Fruit fly (Drosophila melanogaster): Measurements from ENCODE around the gene swm.
A peak's percentile ranks its signal among the peaks of the same experiment; 100 is the strongest.

Gene swm

DNA sequence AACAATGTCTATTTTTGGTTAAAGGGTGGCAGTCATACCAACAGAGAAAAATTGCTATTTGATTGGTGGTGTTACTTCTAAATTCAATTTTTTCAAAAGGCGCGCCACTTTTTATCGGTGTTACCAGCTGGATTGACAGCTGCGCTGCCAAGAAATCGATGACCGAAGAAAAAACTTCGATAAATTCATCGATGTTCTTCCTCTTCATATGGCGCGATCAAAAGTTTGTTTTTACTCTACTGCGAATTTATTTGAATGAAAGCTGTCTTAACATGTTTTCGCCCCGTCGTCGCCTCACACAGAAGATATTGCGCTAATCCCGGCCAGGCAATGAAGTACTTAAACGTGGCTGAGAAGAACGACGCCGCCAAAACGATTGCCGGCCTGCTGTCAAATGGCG is 4.9 kb downstream of the swm start, which contains the start of gene Top3alpha (continued):
- TF ChIP-seq CG7963 (GFP tag; IDR thresholded peaks at IDR 0.05; ENCODE audit: partially characterized antibody), result peak; percentile 70
- TF ChIP-seq hb (GFP tag; IDR thresholded peaks at IDR 0.05; ENCODE audit: partially characterized antibody), result peak; percentile 71; the same call in 2 of the 3 replicates
- no peak for TF ChIP-seq D19A (tag; optimal IDR thresholded peaks at IDR 0.05)
- no peak for TF ChIP-seq CG12104 (GFP tag; optimal IDR thresholded peaks at IDR 0.05)
- TF ChIP-seq chinmo (GFP tag; IDR thresholded peaks at IDR 0.05; ENCODE audit: partially characterized antibody), result 0 out of 4 replicates have a peak, but pooled peaks have one; percentile 10
- no peak for TF ChIP-seq Six4 (GFP tag; optimal IDR thresholded peaks at IDR 0.05)
- no peak for TF ChIP-seq gcm (GFP tag; optimal IDR thresholded peaks at IDR 0.05)
- no peak for TF ChIP-seq fd3F (GFP tag; optimal IDR thresholded peaks at IDR 0.05)
- TF ChIP-seq bbx (GFP tag; IDR thresholded peaks at IDR 0.05; ENCODE audit: partially characterized antibody), result peak; percentile 78; the same call in 1 of the 2 replicates
- TF ChIP-seq CG13624 (GFP tag; optimal IDR thresholded peaks at IDR 0.05), result peak; percentile 30
- TF ChIP-seq CG13287 (GFP tag; IDR thresholded peaks at IDR 0.05; ENCODE audit: partially characterized antibody), result peak; percentile 84
- TF ChIP-seq unc-4 (GFP tag; IDR thresholded peaks at IDR 0.05; ENCODE audit: partially characterized antibody), result peak; percentile 70
- peak; percentile 25; the same call in 1 of the 2 replicates for TF ChIP-seq inv (GFP tag; IDR thresholded peaks at IDR 0.05; ENCODE audit: partially characterized antibody)
- TF ChIP-seq CG11695 (GFP tag; IDR thresholded peaks at IDR 0.05), result no peak
- no peak for TF ChIP-seq CG2875 (GFP tag; optimal IDR thresholded peaks at IDR 0.05)
- no peak for TF ChIP-seq gt (GFP tag; IDR thresholded peaks at IDR 0.05)
- TF ChIP-seq Fer2 (tag; optimal IDR thresholded peaks at IDR 0.05), result no peak
- TF ChIP-seq CG14860 (GFP tag; IDR thresholded peaks at IDR 0.05; ENCODE audit: partially characterized antibody), result peak; percentile 57; the same call in 1 of the 3 replicates
- TF ChIP-seq danr (GFP tag; IDR thresholded peaks at IDR 0.05), result no peak
- peak; percentile 83 for TF ChIP-seq pzg (GFP tag; optimal IDR thresholded peaks at IDR 0.05)
- TF ChIP-seq MBD-R2 (GFP tag; IDR thresholded peaks at IDR 0.05), result peak; percentile 71; the same call in 1 of the 2 replicates
- TF ChIP-seq B-H2 (GFP tag; optimal IDR thresholded peaks at IDR 0.05), result no peak
- TF ChIP-seq kay (GFP tag; optimal IDR thresholded peaks at IDR 0.05), result no peak
- TF ChIP-seq MESR4 (GFP tag; optimal IDR thresholded peaks at IDR 0.05), result peak; percentile 7
- no peak for TF ChIP-seq trh (GFP tag; optimal IDR thresholded peaks at IDR 0.05)
- no peak for TF ChIP-seq NC2α (GFP tag; optimal IDR thresholded peaks at IDR 0.05)
- TF ChIP-seq Sry-δ (GFP tag; optimal IDR thresholded peaks at IDR 0.05), result peak; percentile 66
- peak; percentile 74 for TF ChIP-seq Bgb (GFP tag; IDR thresholded peaks at IDR 0.05; ENCODE audit: partially characterized antibody)
- TF ChIP-seq CG6272 (GFP tag; IDR thresholded peaks at IDR 0.05), result no peak
- no peak for TF ChIP-seq CG13123 (GFP tag; optimal IDR thresholded peaks at IDR 0.05)
- TF ChIP-seq Med (GFP tag), result peak; percentile 59
- no peak for TF ChIP-seq CG10462 (GFP tag; optimal IDR thresholded peaks at IDR 0.05)
- no peak for TF ChIP-seq pho (GFP tag; optimal IDR thresholded peaks at IDR 0.05)
- TF ChIP-seq cas (GFP tag; IDR thresholded peaks at IDR 0.05), result no peak
- peak; percentile 21 for TF ChIP-seq CG10267 (tag; optimal IDR thresholded peaks at IDR 0.05)
- TF ChIP-seq CG2678 (tag; optimal IDR thresholded peaks at IDR 0.05), result no peak
- no peak for TF ChIP-seq rib (GFP tag; IDR thresholded peaks at IDR 0.05)
- TF ChIP-seq HmgZ (tag; optimal IDR thresholded peaks at IDR 0.05), result peak; percentile 49
- TF ChIP-seq gsb-n (tag; optimal IDR thresholded peaks at IDR 0.05), result no peak
- TF ChIP-seq NC2β (GFP tag; optimal IDR thresholded peaks at IDR 0.05), result no peak
- no peak for TF ChIP-seq CG7928 (GFP tag; optimal IDR thresholded peaks at IDR 0.05)
- TF ChIP-seq CG15479 (GFP tag; optimal IDR thresholded peaks at IDR 0.05), result no peak
- TF ChIP-seq Elba2 (GFP tag; optimal IDR thresholded peaks at IDR 0.05), result no peak
- TF ChIP-seq Nf-YC (tag; optimal IDR thresholded peaks at IDR 0.05), result no peak
- TF ChIP-seq CG31388 (GFP tag; optimal IDR thresholded peaks at IDR 0.05), result no peak
- no peak for TF ChIP-seq fd96Cb (tag; optimal IDR thresholded peaks at IDR 0.05)
- no peak for TF ChIP-seq otp (GFP tag; IDR thresholded peaks at IDR 0.05)
- peak; percentile 38; the same call in 1 of the 2 replicates for TF ChIP-seq ato (GFP tag; IDR thresholded peaks at IDR 0.05; ENCODE audit: partially characterized antibody)
- peak; percentile 73 for TF ChIP-seq tna (GFP tag; IDR thresholded peaks at IDR 0.05; ENCODE audit: partially characterized antibody)
- TF ChIP-seq ro (GFP tag; IDR thresholded peaks at IDR 0.05), result no peak

Data from whole organism, embryonic.